Fruit fly (Drosophila melanogaster): Measurements from ENCODE around the gene CG14957.

The CG14957 gene

dm6 chr3L:3164951-3165350, 22.4 kb upstream of the CG14957 start, which contains the start of gene CG32280 (continued):
- no peak for TF ChIP-seq CG2202 (tag; optimal IDR thresholded peaks at IDR 0.05)
- peak; percentile 13 to 38 for TF ChIP-seq dpn (GFP tag; optimal IDR thresholded peaks at IDR 0.05)
- peak; percentile 35; the same call in 1 of the 3 replicates for TF ChIP-seq dysf (GFP tag; IDR thresholded peaks at IDR 0.05)
- TF ChIP-seq CG7963 (GFP tag; IDR thresholded peaks at IDR 0.05; ENCODE audit: partially characterized antibody): peak; percentile 66; the same call in 2 of the 3 replicates
- peak; percentile 20 for TF ChIP-seq CG6765 (GFP tag; optimal IDR thresholded peaks at IDR 0.05)
- TF ChIP-seq Doc3 (GFP tag; IDR thresholded peaks at IDR 0.05; ENCODE audit: partially characterized antibody): peak; percentile 74
- peak; percentile 62 for TF ChIP-seq row (GFP tag; IDR thresholded peaks at IDR 0.05)
- no peak for TF ChIP-seq CG14050 (GFP tag; IDR thresholded peaks at IDR 0.05)
- TF ChIP-seq lola (GFP tag; optimal IDR thresholded peaks at IDR 0.05): no peak
- TF ChIP-seq CG9609 (GFP tag; optimal IDR thresholded peaks at IDR 0.05): peak; percentile 20
- TF ChIP-seq prd (optimal IDR thresholded peaks at IDR 0.05): no peak
- no peak for TF ChIP-seq prd (GFP tag; IDR thresholded peaks at IDR 0.05)
- TF ChIP-seq Atf3 (GFP tag; optimal IDR thresholded peaks at IDR 0.05): no peak
- TF ChIP-seq CG14667 (GFP tag; IDR thresholded peaks at IDR 0.05): no peak
- TF ChIP-seq Vsx1 (GFP tag; optimal IDR thresholded peaks at IDR 0.05): no peak
- TF ChIP-seq CG3281 (GFP tag; optimal IDR thresholded peaks at IDR 0.05): peak; percentile 24
- peak; percentile 7 for TF ChIP-seq pb (GFP tag; optimal IDR thresholded peaks at IDR 0.05)
- no peak for TF ChIP-seq CG4282 (GFP tag; optimal IDR thresholded peaks at IDR 0.05)
- no peak for TF ChIP-seq Chrac-16 (GFP tag; optimal IDR thresholded peaks at IDR 0.05)
- TF ChIP-seq Aef1 (GFP tag; IDR thresholded peaks at IDR 0.05): no peak
- no peak for TF ChIP-seq CG32767 (GFP tag; IDR thresholded peaks at IDR 0.05)
- no peak for TF ChIP-seq pnt (GFP tag; optimal IDR thresholded peaks at IDR 0.05)
- peak; percentile 92 for TF ChIP-seq zen2 (GFP tag; IDR thresholded peaks at IDR 0.05; ENCODE audit: partially characterized antibody)
- 0 out of 3 replicates have a peak, but pooled peaks have one; percentile 6 for TF ChIP-seq CG2199 (GFP tag; IDR thresholded peaks at IDR 0.05)
- peak; percentile 91 for TF ChIP-seq bbx (GFP tag; IDR thresholded peaks at IDR 0.05; ENCODE audit: partially characterized antibody)
- TF ChIP-seq Ssrp (tag; optimal IDR thresholded peaks at IDR 0.05): no peak
- peak; percentile 76 for TF ChIP-seq CG2129 (GFP tag; IDR thresholded peaks at IDR 0.05; ENCODE audit: partially characterized antibody)
- TF ChIP-seq CG7556 (GFP tag; optimal IDR thresholded peaks at IDR 0.05): no peak
- no peak for TF ChIP-seq CG3163 (GFP tag; optimal IDR thresholded peaks at IDR 0.05)
- no peak for TF ChIP-seq CG1529 (GFP tag; optimal IDR thresholded peaks at IDR 0.05)
- TF ChIP-seq vnd (GFP tag; IDR thresholded peaks at IDR 0.05; ENCODE audit: partially characterized antibody): peak; percentile 84
- no peak for TF ChIP-seq bsh (GFP tag; optimal IDR thresholded peaks at IDR 0.05)
- peak; percentile 76; the same call in 1 of the 2 replicates for TF ChIP-seq CG42726 (GFP tag; IDR thresholded peaks at IDR 0.05; ENCODE audit: partially characterized antibody)
- TF ChIP-seq CG6654 (GFP tag; optimal IDR thresholded peaks at IDR 0.05): no peak
- TF ChIP-seq cas (GFP tag; IDR thresholded peaks at IDR 0.05): no peak
- TF ChIP-seq CG12155 (GFP tag; optimal IDR thresholded peaks at IDR 0.05): peak; percentile 46
- TF ChIP-seq ftz-f1 (GFP tag; optimal IDR thresholded peaks at IDR 0.05): no peak
- peak; percentile 59 for TF ChIP-seq trem (tag; optimal IDR thresholded peaks at IDR 0.05)
- TF ChIP-seq Poxn (GFP tag; IDR thresholded peaks at IDR 0.05): no peak
- no peak for TF ChIP-seq CG14965 (GFP tag; optimal IDR thresholded peaks at IDR 0.05; ENCODE audit: borderline replicate concordance)
- TF ChIP-seq unc-4 (GFP tag; IDR thresholded peaks at IDR 0.05; ENCODE audit: partially characterized antibody): peak; percentile 90
- TF ChIP-seq lab (GFP tag; optimal IDR thresholded peaks at IDR 0.05): no peak
- peak; percentile 33 for TF ChIP-seq NC2β (GFP tag; optimal IDR thresholded peaks at IDR 0.05)
- no peak for TF ChIP-seq h (optimal IDR thresholded peaks at IDR 0.05)
- no peak for TF ChIP-seq oc (tag; optimal IDR thresholded peaks at IDR 0.05)
- peak; percentile 10 for TF ChIP-seq CG10543 (GFP tag; optimal IDR thresholded peaks at IDR 0.05)
- TF ChIP-seq so (GFP tag; IDR thresholded peaks at IDR 0.05): 0 out of 3 replicates have a peak, but pooled peaks have one; percentile 32
- TF ChIP-seq Side (GFP tag; optimal IDR thresholded peaks at IDR 0.05): no peak
- TF ChIP-seq CG17186 (GFP tag; optimal IDR thresholded peaks at IDR 0.05): peak; percentile 4
- peak; percentile 30 for TF ChIP-seq grau (tag; optimal IDR thresholded peaks at IDR 0.05)

Measured in whole organism, embryonic.